Worm (Caenorhabditis elegans) whole organism, L4 larva: ENCODE results near the gene srh-204.

Source experiments
- F26F4.8 ChIP-seq: fragments of 200-800 bp; sonication (Bioruptor generic); conservative IDR thresholded peaks from 2 replicates; pipeline ENCODE4 v1.3.6; 2022; ENCODE audit warnings: missing genetic modification characterization, missing compliant biosample characterization
- ceh-32 ChIP-seq: sonication (generic microtip); optimal IDR thresholded peaks from 2 replicates; lab custom pipeline; 2016; ENCODE audit warnings: mild to moderate bottlenecking, missing genetic modification characterization, missing compliant biosample characterization; ENCODE audit not compliant: poor library complexity
- fos-1 ChIP-seq: fragments of 150-350 bp; optimal IDR thresholded peaks from 2 replicates; lab custom pipeline; 2014; ENCODE audit warnings: missing biosample characterization, missing genetic modification characterization
- lin-13 ChIP-seq: fragments of 150-350 bp; optimal IDR thresholded peaks from 2 replicates; lab custom pipeline; 2014; ENCODE audit warnings: missing biosample characterization, missing genetic modification reagents, missing genetic modification characterization
- nhr-25 ChIP-seq: sonication (generic microtip); optimal IDR thresholded peaks from 2 replicates; lab custom pipeline; 2017; ENCODE audit warnings: missing genetic modification characterization, mild to moderate bottlenecking, missing compliant biosample characterization, antibody characterized with exemption, moderate library complexity, borderline replicate concordance; ENCODE audit not compliant: insufficient read depth
- nhr-28 ChIP-seq: fragments of 150-350 bp; optimal IDR thresholded peaks from 2 replicates; lab custom pipeline; 2014; ENCODE audit warnings: missing biosample characterization, missing genetic modification characterization
- pha-4 ChIP-seq, 2 experiments: fragments of 150-350 bp in 1 of 2; fragments of 200-800 bp in 1 of 2; sonication (Bioruptor generic) in 1 of 2; IDR thresholded peaks in 1 of 2; optimal IDR thresholded peaks in 1 of 2; 2 replicates each; pipeline versions ENCODE4 v1.3.6 to Lab custom; 2014 to 2022; ENCODE audit warnings: missing genetic modification characterization in 2 of 2, missing genetic modification reagents in 2 of 2, missing biosample characterization in 1 of 2, missing compliant biosample characterization in 1 of 2
- skn-1 ChIP-seq: fragments of 150-350 bp; optimal IDR thresholded peaks from 2 replicates; lab custom pipeline; 2014; ENCODE audit warnings: missing biosample characterization, missing genetic modification characterization
- zag-1 ChIP-seq: fragments of 150-350 bp; optimal IDR thresholded peaks from 2 replicates; lab custom pipeline; 2014; ENCODE audit warnings: missing biosample characterization, missing genetic modification characterization
- zfp-2 ChIP-seq: sonication (generic microtip); optimal IDR thresholded peaks from 2 replicates; lab custom pipeline; 2016; ENCODE audit warnings: mild to moderate bottlenecking, missing genetic modification characterization, missing compliant biosample characterization

- TF ChIP-seq fos-1: no peak
- no peak for TF ChIP-seq skn-1 (tag; lab: Kevin White, UChicago)
- TF ChIP-seq F26F4.8 (GFP tag; lab: Robert Waterston, UW): no peak
- TF ChIP-seq ceh-32 (tag; lab: Kevin White, UChicago): no peak
- peak; percentile 3 for TF ChIP-seq nhr-28 (tag; lab: Kevin White, UChicago)
- TF ChIP-seq zfp-2: no peak
- TF ChIP-seq pha-4 (GFP tag; IDR thresholded peaks at IDR 0.05; lab: Robert Waterston, UW): no peak
- TF ChIP-seq pha-4 (tag; optimal IDR thresholded peaks at IDR 0.05; lab: Kevin White, UChicago): no peak
- TF ChIP-seq zag-1: no peak
- no peak for TF ChIP-seq nhr-25 (tag; lab: Kevin White, UChicago)
- no peak for TF ChIP-seq lin-13
These were observed 47.3 kb downstream of the srh-204 start for ce11 chrV:4192688-4193471.
